Fruit fly (Drosophila melanogaster): ENCODE results near the gene Ddr.

Gene Ddr

dm6 chr2L:6241037-6241436 lies 11.9 kb upstream of the Ddr start:
- TF ChIP-seq lz (GFP tag; optimal IDR thresholded peaks at IDR 0.05) (no peak), esn (GFP tag; optimal IDR thresholded peaks at IDR 0.05) (no peak), dac (GFP tag; optimal IDR thresholded peaks at IDR 0.05) (no peak), CG11902 (GFP tag; optimal IDR thresholded peaks at IDR 0.05) (no peak), CG7368 (GFP tag; optimal IDR thresholded peaks at IDR 0.05) (no peak), fkh (GFP tag; optimal IDR thresholded peaks at IDR 0.05) (no peak), Eip93F (GFP tag; optimal IDR thresholded peaks at IDR 0.05) (no peak), vri (GFP tag; optimal IDR thresholded peaks at IDR 0.05) (no peak), CG6854 (GFP tag; optimal IDR thresholded peaks at IDR 0.05) (no peak), Blimp-1 (GFP tag; optimal IDR thresholded peaks at IDR 0.05) (no peak), CG10669 (GFP tag; optimal IDR thresholded peaks at IDR 0.05) (no peak), Sox102F (GFP tag; optimal IDR thresholded peaks at IDR 0.05) (no peak), cyc (GFP tag; optimal IDR thresholded peaks at IDR 0.05) (no peak), CG6792 (GFP tag; optimal IDR thresholded peaks at IDR 0.05) (no peak), Hr4 (GFP tag; optimal IDR thresholded peaks at IDR 0.05) (no peak), CG34406 (GFP tag; optimal IDR thresholded peaks at IDR 0.05) (no peak), Sox15 (GFP tag; optimal IDR thresholded peaks at IDR 0.05) (no peak), spab (GFP tag; optimal IDR thresholded peaks at IDR 0.05) (no peak), achi (GFP tag; optimal IDR thresholded peaks at IDR 0.05) (no peak)

dm6 chr2L:6242026-6242425 lies 10.9 kb upstream of the Ddr start:
- TF ChIP-seq vri (GFP tag; optimal IDR thresholded peaks at IDR 0.05) (no peak), fd85E (GFP tag; optimal IDR thresholded peaks at IDR 0.05) (no peak), cyc (GFP tag; optimal IDR thresholded peaks at IDR 0.05) (no peak), CG16779 (tag; optimal IDR thresholded peaks at IDR 0.05) (no peak), Sox14 (GFP tag; optimal IDR thresholded peaks at IDR 0.05) (no peak), achi (GFP tag; optimal IDR thresholded peaks at IDR 0.05) (no peak), CG6163 (GFP tag; IDR thresholded peaks at IDR 0.05) (no peak)

dm6 chr2L:6249421-6249820 lies 3.5 kb upstream of the Ddr start:
- TF ChIP-seq topi (GFP tag; optimal IDR thresholded peaks at IDR 0.05), result no peak
- TF ChIP-seq Eip75B (GFP tag; optimal IDR thresholded peaks at IDR 0.05), result no peak
- no peak for TF ChIP-seq CG8632 (GFP tag; optimal IDR thresholded peaks at IDR 0.05)
- TF ChIP-seq Ets21C (GFP tag; optimal IDR thresholded peaks at IDR 0.05), result no peak
- no peak for TF ChIP-seq CG11762 (GFP tag; optimal IDR thresholded peaks at IDR 0.05; ENCODE audit: insufficient read depth)
- TF ChIP-seq CG3919 (GFP tag; optimal IDR thresholded peaks at IDR 0.05), result no peak
- no peak for TF ChIP-seq CG6808 (GFP tag; optimal IDR thresholded peaks at IDR 0.05)
- no peak for TF ChIP-seq CG4318 (GFP tag; optimal IDR thresholded peaks at IDR 0.05)
- no peak for TF ChIP-seq eg (GFP tag; IDR thresholded peaks at IDR 0.05)
- TF ChIP-seq CG9139 (GFP tag; optimal IDR thresholded peaks at IDR 0.05), result no peak
- no peak for TF ChIP-seq CG31627 (GFP tag; optimal IDR thresholded peaks at IDR 0.05)
- no peak for TF ChIP-seq esn (GFP tag; optimal IDR thresholded peaks at IDR 0.05)
- no peak for TF ChIP-seq vri (GFP tag; optimal IDR thresholded peaks at IDR 0.05)
- TF ChIP-seq CG6854 (GFP tag; optimal IDR thresholded peaks at IDR 0.05), result no peak
- TF ChIP-seq CG7368 (GFP tag; optimal IDR thresholded peaks at IDR 0.05), result no peak
- TF ChIP-seq CG8319 (GFP tag; optimal IDR thresholded peaks at IDR 0.05), result no peak
- no peak for TF ChIP-seq dac (GFP tag; optimal IDR thresholded peaks at IDR 0.05)

dm6 chr2L:6252258-6253004 lies 492 bp upstream of the Ddr start:
- TF ChIP-seq fd59A (GFP tag; optimal IDR thresholded peaks at IDR 0.05) (peak; percentile 12), CG15336 (GFP tag; IDR thresholded peaks at IDR 0.05) (0 out of 2 replicates have a peak, but pooled peaks have one; percentile 29), Eip78C (GFP tag) (peak; percentile 65), eg (GFP tag; IDR thresholded peaks at IDR 0.05) (peak; percentile 45; the same call in 2 of the 3 replicates), ss (GFP tag; optimal IDR thresholded peaks at IDR 0.05) (peak in 1 of 2 experiments; percentile 14), CG6276 (GFP tag; optimal IDR thresholded peaks at IDR 0.05) (peak; percentile 54), salr (GFP tag; optimal IDR thresholded peaks at IDR 0.05) (peak in 1 of 2 experiments; percentile 46), fkh (GFP tag; optimal IDR thresholded peaks at IDR 0.05) (peak; percentile 73), svp (GFP tag) (peak; percentile 73), Sox14 (GFP tag; optimal IDR thresholded peaks at IDR 0.05) (no peak), Eip93F (GFP tag; optimal IDR thresholded peaks at IDR 0.05) (no peak), CG1621 (tag; optimal IDR thresholded peaks at IDR 0.05) (no peak), dsx (GFP tag; optimal IDR thresholded peaks at IDR 0.05; ENCODE audit: poor library complexity, severe bottlenecking) (peak; percentile 99)

Measured in whole organism, prepupa.